Fruit fly (Drosophila melanogaster) whole organism, embryonic: ENCODE measurements around the gene Trpgamma.

Experiments used
- ATbp ChIP-seq: fragments of 200-800 bp; sonication (Bioruptor generic); optimal IDR thresholded peaks from 2 replicates; lab custom pipeline; 2017; ENCODE audit warnings: missing biosample characterization, mild to moderate bottlenecking, missing genetic modification characterization, missing genetic modification reagents
- Abd-B ChIP-seq: fragments of 200-800 bp; sonication (Bioruptor generic); optimal IDR thresholded peaks from 2 replicates; lab custom pipeline; 2018; ENCODE audit warnings: missing biosample characterization, mild to moderate bottlenecking, missing genetic modification characterization, moderate library complexity
- Ada2b ChIP-seq: fragments of 200-800 bp; sonication (Bioruptor generic); IDR thresholded peaks from 2 replicates; pipeline ENCODE4 v1.3.6; 2022; ENCODE audit warnings: missing biosample characterization, missing genetic modification characterization
- Bteb2 ChIP-seq: fragments of 200-800 bp; sonication (Bioruptor generic); optimal IDR thresholded peaks from 2 replicates; lab custom pipeline; 2016; ENCODE audit warnings: missing biosample characterization, missing genetic modification characterization
- CG10366 ChIP-seq: fragments of 200-800 bp; sonication (Bioruptor generic); IDR thresholded peaks from 2 replicates; pipeline ENCODE4 v1.3.6; 2022; ENCODE audit warnings: missing biosample characterization, missing genetic modification characterization
- CG11247 ChIP-seq: fragments of 200-800 bp; sonication (Bioruptor generic); IDR thresholded peaks from 2 replicates; pipeline ENCODE4 v1.3.6; 2022; ENCODE audit warnings: missing biosample characterization, missing genetic modification characterization
- CG11398 ChIP-seq: fragments of 200-800 bp; sonication (Bioruptor generic); optimal IDR thresholded peaks from 2 replicates; lab custom pipeline; 2016; ENCODE audit warnings: missing biosample characterization, missing genetic modification characterization
- CG11560 ChIP-seq: fragments of 200-800 bp; sonication (Bioruptor generic); IDR thresholded peaks from 3 replicates; pipeline ENCODE4 v1.3.6; 2022; ENCODE audit warnings: missing biosample characterization, missing genetic modification characterization
- CG12104 ChIP-seq: fragments of 200-800 bp; sonication (Bioruptor generic); optimal IDR thresholded peaks from 3 replicates; lab custom pipeline; 2016; ENCODE audit warnings: missing biosample characterization, missing genetic modification characterization
- CG12236 ChIP-seq: fragments of 200-800 bp; sonication (Bioruptor generic); optimal IDR thresholded peaks from 2 replicates; lab custom pipeline; 2016; ENCODE audit warnings: missing biosample characterization, missing genetic modification characterization
- CG12942 ChIP-seq: fragments of 200-800 bp; sonication (Bioruptor generic); optimal IDR thresholded peaks from 3 replicates; lab custom pipeline; 2016; ENCODE audit warnings: missing biosample characterization, missing genetic modification characterization
- CG16815 ChIP-seq: fragments of 200-800 bp; sonication (Bioruptor generic); optimal IDR thresholded peaks from 3 replicates; lab custom pipeline; 2017; ENCODE audit warnings: missing biosample characterization, mild to moderate bottlenecking, missing genetic modification characterization
- CG17359 ChIP-seq: fragments of 200-800 bp; sonication (Bioruptor generic); optimal IDR thresholded peaks from 3 replicates; lab custom pipeline; 2018; ENCODE audit warnings: missing biosample characterization, mild to moderate bottlenecking, missing genetic modification characterization, moderate library complexity
- CG4707 ChIP-seq: fragments of 200-800 bp; sonication (Bioruptor generic); optimal IDR thresholded peaks from 2 replicates; lab custom pipeline; 2018; ENCODE audit warnings: missing biosample characterization, mild to moderate bottlenecking, missing genetic modification characterization, moderate library complexity
- CG4820 ChIP-seq: fragments of 200-800 bp; sonication (Bioruptor generic); optimal IDR thresholded peaks from 3 replicates; lab custom pipeline; 2016; ENCODE audit warnings: missing biosample characterization, missing genetic modification characterization
- Ets65A ChIP-seq: fragments of 200-800 bp; sonication (Bioruptor generic); peaks from one replicate; lab custom pipeline; 2016; ENCODE audit warnings: missing biosample characterization, missing genetic modification characterization
- H2.0 ChIP-seq: fragments of 200-800 bp; sonication (Bioruptor generic); IDR thresholded peaks from 2 replicates; pipeline ENCODE4 v1.3.6; 2022; ENCODE audit warnings: missing biosample characterization, missing genetic modification characterization
- Hand ChIP-seq: fragments of 200-800 bp; sonication (Bioruptor generic); optimal IDR thresholded peaks from 2 replicates; lab custom pipeline; 2017; ENCODE audit warnings: mild to moderate bottlenecking, missing biosample characterization, missing genetic modification reagents, missing genetic modification characterization
- Hmr ChIP-seq: fragments of 200-800 bp; sonication (Bioruptor generic); optimal IDR thresholded peaks from 3 replicates; lab custom pipeline; 2017; ENCODE audit warnings: mild to moderate bottlenecking, missing biosample characterization, missing genetic modification reagents, missing genetic modification characterization
- MBD-R2 ChIP-seq: fragments of 200-800 bp; sonication (Bioruptor generic); IDR thresholded peaks from 2 replicates; pipeline ENCODE4 v1.3.6; 2022; ENCODE audit warnings: missing biosample characterization, missing genetic modification characterization
- Meics ChIP-seq: fragments of 200-800 bp; sonication (Bioruptor generic); optimal IDR thresholded peaks from 2 replicates; lab custom pipeline; 2017; ENCODE audit warnings: missing biosample characterization, mild to moderate bottlenecking, missing genetic modification characterization
- NC2β ChIP-seq: fragments of 200-800 bp; sonication (Bioruptor generic); optimal IDR thresholded peaks from 2 replicates; lab custom pipeline; 2016; ENCODE audit warnings: missing biosample characterization, missing genetic modification characterization
- NFAT ChIP-seq: fragments of 200-800 bp; sonication (Bioruptor generic); IDR thresholded peaks from 2 replicates; pipeline ENCODE4 v1.3.6; 2022; ENCODE audit warnings: missing biosample characterization, missing genetic modification characterization
- NK7.1 ChIP-seq: fragments of 200-800 bp; sonication (Bioruptor generic); optimal IDR thresholded peaks from 3 replicates; lab custom pipeline; 2016; ENCODE audit warnings: missing biosample characterization, missing genetic modification characterization
- Optix ChIP-seq: fragments of 200-800 bp; sonication (Bioruptor generic); IDR thresholded peaks from 3 replicates; pipeline ENCODE4 v1.3.6; 2022; ENCODE audit warnings: missing biosample characterization, missing genetic modification characterization
- Poxn ChIP-seq: fragments of 200-800 bp; sonication (Bioruptor generic); IDR thresholded peaks from 2 replicates; pipeline ENCODE4 v1.3.6; 2022; ENCODE audit warnings: missing biosample characterization, missing genetic modification characterization
- Sox100B ChIP-seq: fragments of 200-800 bp; sonication (Bioruptor generic); optimal IDR thresholded peaks from 3 replicates; lab custom pipeline; 2018; ENCODE audit warnings: missing biosample characterization, mild to moderate bottlenecking, missing genetic modification characterization
- Stat92E ChIP-seq, 3 experiments: fragments of >200 bp in 2 of 3; fragments of 200-800 bp in 1 of 3; sonication (Bioruptor generic) in 1 of 3; optimal IDR thresholded peaks; 2 replicates each; lab custom pipeline; 2017 to 2019; ENCODE audit warnings: missing biosample characterization in 3 of 3, missing genetic modification characterization in 3 of 3, mild to moderate bottlenecking in 1 of 3, moderate library complexity in 1 of 3
- TFAM ChIP-seq: fragments of 200-800 bp; sonication (Bioruptor generic); optimal IDR thresholded peaks from 2 replicates; lab custom pipeline; 2017; ENCODE audit warnings: missing biosample characterization, missing genetic modification characterization, inconsistent platforms
- Xbp1 ChIP-seq: fragments of 200-800 bp; sonication (Bioruptor generic); optimal IDR thresholded peaks from 3 replicates; lab custom pipeline; 2016; ENCODE audit warnings: missing biosample characterization, mild to moderate bottlenecking, missing genetic modification characterization
- YL-1 ChIP-seq: fragments of 200-800 bp; sonication (Bioruptor generic); optimal IDR thresholded peaks from 3 replicates; lab custom pipeline; 2017; ENCODE audit warnings: missing biosample characterization, mild to moderate bottlenecking, missing genetic modification characterization
- ap ChIP-seq: fragments of 200-800 bp; sonication (Bioruptor generic); IDR thresholded peaks from 2 replicates; pipeline ENCODE4 v1.3.6; 2022; ENCODE audit warnings: missing biosample characterization, missing genetic modification characterization
- ase ChIP-seq: fragments of 200-800 bp; sonication (Bioruptor generic); IDR thresholded peaks from 3 replicates; pipeline ENCODE4 v1.3.6; 2022; ENCODE audit warnings: missing biosample characterization, missing genetic modification characterization
- bcd ChIP-seq: fragments of 200-800 bp; sonication (Bioruptor generic); optimal IDR thresholded peaks from 2 replicates; lab custom pipeline; 2017; ENCODE audit warnings: missing biosample characterization, mild to moderate bottlenecking, missing genetic modification characterization
- chn ChIP-seq: fragments of 200-800 bp; sonication (Bioruptor generic); optimal IDR thresholded peaks from 2 replicates; lab custom pipeline; 2016; ENCODE audit warnings: missing biosample characterization, missing genetic modification characterization
- en ChIP-seq: fragments of 200-800 bp; sonication (Bioruptor generic); optimal IDR thresholded peaks from 2 replicates; lab custom pipeline; 2016; ENCODE audit warnings: missing biosample characterization, missing genetic modification characterization
- fd64A ChIP-seq: fragments of 200-800 bp; sonication (Bioruptor generic); optimal IDR thresholded peaks from 3 replicates; lab custom pipeline; 2018; ENCODE audit warnings: missing biosample characterization, mild to moderate bottlenecking, missing genetic modification characterization
- gsb-n ChIP-seq: fragments of 200-800 bp; sonication (Bioruptor generic); optimal IDR thresholded peaks from 3 replicates; lab custom pipeline; 2018; ENCODE audit warnings: missing biosample characterization, mild to moderate bottlenecking, missing genetic modification characterization
- kni ChIP-seq: fragments of 200-800 bp; sonication (Bioruptor generic); optimal IDR thresholded peaks from 3 replicates; lab custom pipeline; 2017; ENCODE audit warnings: mild to moderate bottlenecking, missing biosample characterization, missing genetic modification reagents, missing genetic modification characterization
- lbe ChIP-seq: fragments of 200-800 bp; sonication (Bioruptor generic); optimal IDR thresholded peaks from 2 replicates; lab custom pipeline; 2016; ENCODE audit warnings: missing biosample characterization, mild to moderate bottlenecking, missing genetic modification characterization
- luna ChIP-seq: fragments of 200-800 bp; sonication (Bioruptor generic); optimal IDR thresholded peaks from 2 replicates; lab custom pipeline; 2016; ENCODE audit warnings: missing biosample characterization, missing genetic modification characterization
- org-1 ChIP-seq: fragments of 200-800 bp; sonication (Bioruptor generic); optimal IDR thresholded peaks from 2 replicates; lab custom pipeline; 2017; ENCODE audit warnings: missing biosample characterization, missing genetic modification characterization
- phol ChIP-seq: fragments of 200-800 bp; sonication (Bioruptor generic); optimal IDR thresholded peaks from 3 replicates; lab custom pipeline; 2018; ENCODE audit warnings: missing biosample characterization, mild to moderate bottlenecking, missing genetic modification characterization, moderate library complexity
- psq ChIP-seq: fragments of 200-800 bp; sonication (Bioruptor generic); optimal IDR thresholded peaks from 2 replicates; lab custom pipeline; 2017; ENCODE audit warnings: missing biosample characterization, missing genetic modification characterization
- sc ChIP-seq, 3 experiments: fragments of >200 bp in 2 of 3; fragments of 200-800 bp in 1 of 3; sonication (Bioruptor generic) in 1 of 3; optimal IDR thresholded peaks; 2 replicates in 2 of 3; 3 replicates in 1 of 3; lab custom pipeline; 2017; ENCODE audit warnings: mild to moderate bottlenecking in 1 of 3, missing biosample characterization in 1 of 3, missing genetic modification characterization in 1 of 3, missing genetic modification reagents in 1 of 3
- tap ChIP-seq: fragments of 200-800 bp; optimal IDR thresholded peaks from 3 replicates; lab custom pipeline; 2019; ENCODE audit warnings: missing biosample characterization, mild to moderate bottlenecking, missing genetic modification characterization, moderate library complexity
- trem ChIP-seq: fragments of 200-800 bp; optimal IDR thresholded peaks from 3 replicates; lab custom pipeline; 2019; ENCODE audit warnings: missing biosample characterization, mild to moderate bottlenecking, missing genetic modification characterization, moderate library complexity
- twi ChIP-seq: fragments of 200-800 bp; optimal IDR thresholded peaks from 2 replicates; lab custom pipeline; 2019; ENCODE audit warnings: missing biosample characterization, mild to moderate bottlenecking, missing genetic modification characterization, moderate library complexity
- vnd ChIP-seq: fragments of 200-800 bp; sonication (Bioruptor generic); IDR thresholded peaks from 3 replicates; pipeline ENCODE4 v1.3.6; 2022; ENCODE audit warnings: missing biosample characterization, missing genetic modification characterization; ENCODE audit not compliant: partially characterized antibody
- zfh1 ChIP-seq: fragments of 200-800 bp; sonication (Bioruptor generic); IDR thresholded peaks from 3 replicates; pipeline ENCODE4 v1.3.6; 2022; ENCODE audit warnings: missing biosample characterization, missing genetic modification characterization

Gene Trpgamma

dm6 chr2L:16620384-16620908, 56.1 kb downstream of the Trpgamma start (continued):
- TF ChIP-seq ase = peak; percentile 58; the same call in 1 of the 3 replicates
- TF ChIP-seq TFAM = peak; percentile 44
- peak; percentile 80 for TF ChIP-seq Abd-B (GFP tag; lab: Kevin White, UChicago)
- TF ChIP-seq CG12236 = no peak
- TF ChIP-seq MBD-R2 = no peak
- no peak for TF ChIP-seq Hand
- no peak for TF ChIP-seq vnd
- TF ChIP-seq ATbp (GFP tag; lab: Kevin White, UChicago) = peak; percentile 56
- TF ChIP-seq Stat92E (GFP tag; optimal IDR thresholded peaks at IDR 0.05; lab: Kevin White, UChicago) = peak in 1 of 3 experiments; percentile 67
- TF ChIP-seq NFAT (GFP tag; lab: Robert Waterston, UW) = no peak
- peak; percentile 41 for TF ChIP-seq Ada2b
- peak; percentile 56 for TF ChIP-seq kni
- peak; percentile 91 for TF ChIP-seq CG17359 (tag; lab: Kevin White, UChicago)
- TF ChIP-seq Meics (GFP tag; lab: Kevin White, UChicago) = peak; percentile 59
- peak; percentile 17; the same call in 1 of the 2 replicates for TF ChIP-seq ap (GFP tag; lab: Robert Waterston, UW)
- TF ChIP-seq Xbp1 (GFP tag; lab: Kevin White, UChicago) = peak; percentile 80
- no peak for TF ChIP-seq NC2β (GFP tag; lab: Kevin White, UChicago)
- TF ChIP-seq Optix (GFP tag; lab: Robert Waterston, UW) = peak; percentile 58; the same call in 1 of the 3 replicates
- peak; percentile 77 for TF ChIP-seq bcd (GFP tag; lab: Kevin White, UChicago)
- peak; percentile 87 for TF ChIP-seq Sox100B (GFP tag; lab: Kevin White, UChicago)
- TF ChIP-seq CG11247 = peak; percentile 32; the same call in 1 of the 2 replicates
- peak; percentile 15 for TF ChIP-seq psq (GFP tag; lab: Kevin White, UChicago)
- peak; percentile 61 for TF ChIP-seq chn (GFP tag; lab: Kevin White, UChicago)
- TF ChIP-seq luna (GFP tag; lab: Kevin White, UChicago) = no peak
- TF ChIP-seq Bteb2 (GFP tag; lab: Kevin White, UChicago) = no peak
- peak; percentile 62 for TF ChIP-seq fd64A (GFP tag; lab: Kevin White, UChicago)
- peak; percentile 22 for TF ChIP-seq org-1
- peak; percentile 92 for TF ChIP-seq phol
- TF ChIP-seq Hmr (GFP tag; lab: Kevin White, UChicago) = no peak
- no peak for TF ChIP-seq CG12942 (GFP tag; lab: Kevin White, UChicago)
- peak; percentile 75 for TF ChIP-seq gsb-n
- TF ChIP-seq CG16815 = peak; percentile 24
- TF ChIP-seq CG11560 = no peak
- TF ChIP-seq Ets65A = peak; percentile 94
- peak; percentile 82 for TF ChIP-seq tap
- peak; percentile 66 for TF ChIP-seq CG4707 (GFP tag; lab: Kevin White, UChicago)
- peak; percentile 20 for TF ChIP-seq YL-1 (GFP tag; lab: Kevin White, UChicago)
- no peak for TF ChIP-seq Poxn
- no peak for TF ChIP-seq sc (optimal IDR thresholded peaks at IDR 0.05; lab: Kevin White, UChicago)
- TF ChIP-seq sc (GFP tag; optimal IDR thresholded peaks at IDR 0.05; lab: Kevin White, UChicago) = peak; percentile 47
- peak; percentile 61 for TF ChIP-seq CG12104 (GFP tag; lab: Kevin White, UChicago)
- TF ChIP-seq en (GFP tag; lab: Kevin White, UChicago) = peak; percentile 20
- TF ChIP-seq trem (tag; lab: Kevin White, UChicago) = peak; percentile 86
- peak; percentile 61 for TF ChIP-seq H2.0
- peak; percentile 59 for TF ChIP-seq twi (tag; lab: Kevin White, UChicago)
- peak; percentile 86 for TF ChIP-seq CG4820
- TF ChIP-seq zfh1 (GFP tag; lab: Robert Waterston, UW) = peak; percentile 81
- peak; percentile 43 for TF ChIP-seq lbe (GFP tag; lab: Kevin White, UChicago)
- no peak for TF ChIP-seq CG11398 (GFP tag; lab: Kevin White, UChicago)
- no peak for TF ChIP-seq NK7.1
- peak; percentile 61; the same call in 1 of the 2 replicates for TF ChIP-seq CG10366
